Fruit fly (Drosophila melanogaster) whole organism, adult: Measurements from ENCODE around the gene CG31087.

ENCODE experiments used
- CG11617 ChIP-seq: fragments of 200-800 bp; sonication (Bioruptor generic); optimal IDR thresholded peaks from 2 replicates; lab custom pipeline; 2017; ENCODE audit warnings: mild to moderate bottlenecking, missing biosample characterization, missing genetic modification reagents, missing genetic modification characterization
- CG12768 ChIP-seq: fragments of 200-800 bp; sonication (Bioruptor generic); optimal IDR thresholded peaks from 2 replicates; lab custom pipeline; 2017; ENCODE audit warnings: missing biosample characterization, missing genetic modification characterization, mild to moderate bottlenecking, moderate library complexity, missing genetic modification reagents
- CG14711 ChIP-seq: fragments of 200-800 bp; sonication (Bioruptor generic); optimal IDR thresholded peaks from 2 replicates; lab custom pipeline; 2018; ENCODE audit warnings: missing biosample characterization, mild to moderate bottlenecking, missing genetic modification characterization, moderate library complexity
- CG1620 ChIP-seq: fragments of 200-800 bp; sonication (Bioruptor generic); optimal IDR thresholded peaks from 2 replicates; lab custom pipeline; 2016; ENCODE audit warnings: missing biosample characterization, missing genetic modification characterization
- CG33017 ChIP-seq: fragments of 200-800 bp; sonication (Bioruptor generic); optimal IDR thresholded peaks from 2 replicates; lab custom pipeline; 2018; ENCODE audit warnings: missing biosample characterization, mild to moderate bottlenecking, missing genetic modification characterization, moderate library complexity
- CG5204 ChIP-seq: fragments of 200-800 bp; sonication (Bioruptor generic); optimal IDR thresholded peaks from 2 replicates; lab custom pipeline; 2016; ENCODE audit warnings: missing biosample characterization, missing genetic modification characterization
- CG7045 ChIP-seq: fragments of 200-800 bp; sonication (Bioruptor generic); optimal IDR thresholded peaks from 2 replicates; lab custom pipeline; 2017; ENCODE audit warnings: missing biosample characterization, mild to moderate bottlenecking, missing genetic modification characterization
- CG7101 ChIP-seq: fragments of 200-800 bp; sonication (Bioruptor generic); optimal IDR thresholded peaks from 2 replicates; lab custom pipeline; 2018; ENCODE audit warnings: missing biosample characterization, mild to moderate bottlenecking, missing genetic modification characterization, moderate library complexity
- Clk ChIP-seq: fragments of 200-800 bp; sonication (Bioruptor generic); optimal IDR thresholded peaks from 2 replicates; lab custom pipeline; 2017; ENCODE audit warnings: missing biosample characterization, missing genetic modification characterization
- Crg-1 ChIP-seq: fragments of 200-800 bp; sonication (Bioruptor generic); optimal IDR thresholded peaks from 2 replicates; lab custom pipeline; 2016; ENCODE audit warnings: missing biosample characterization, missing genetic modification characterization
- Hr96 ChIP-seq: fragments of 200-800 bp; sonication (Bioruptor generic); optimal IDR thresholded peaks from 2 replicates; lab custom pipeline; 2016; ENCODE audit warnings: missing biosample characterization, missing genetic modification characterization
- Mnt ChIP-seq: fragments of 200-800 bp; sonication (Bioruptor generic); optimal IDR thresholded peaks from 2 replicates; lab custom pipeline; 2016; ENCODE audit warnings: missing biosample characterization, mild to moderate bottlenecking, missing genetic modification characterization
- bab1 ChIP-seq: fragments of 200-800 bp; sonication (Bioruptor generic); optimal IDR thresholded peaks from 3 replicates; lab custom pipeline; 2019; ENCODE audit warnings: missing biosample characterization, mild to moderate bottlenecking, missing genetic modification characterization, moderate library complexity
- cic ChIP-seq: fragments of 200-800 bp; sonication (Bioruptor generic); optimal IDR thresholded peaks from 2 replicates; lab custom pipeline; 2017; ENCODE audit warnings: missing biosample characterization, mild to moderate bottlenecking, missing genetic modification characterization, moderate library complexity
- cnc ChIP-seq, 2 experiments: fragments of >200 bp; optimal IDR thresholded peaks; 2 replicates each; lab custom pipeline; 2017
- kay ChIP-seq: fragments of 200-800 bp; sonication (Bioruptor generic); peaks from one replicate; lab custom pipeline; 2016; ENCODE audit warnings: missing biosample characterization, missing genetic modification characterization, borderline replicate concordance
- ovo ChIP-seq: fragments of 200-800 bp; sonication (Bioruptor generic); optimal IDR thresholded peaks from 2 replicates; lab custom pipeline; 2016; ENCODE audit warnings: missing biosample characterization, missing genetic modification characterization
- pad ChIP-seq: fragments of 200-800 bp; sonication (Bioruptor generic); optimal IDR thresholded peaks from 3 replicates; lab custom pipeline; 2017; ENCODE audit warnings: missing biosample characterization, missing genetic modification characterization, mild to moderate bottlenecking, moderate library complexity, missing genetic modification reagents
- tj ChIP-seq: fragments of 200-800 bp; sonication (Bioruptor generic); optimal IDR thresholded peaks from 3 replicates; lab custom pipeline; 2017; ENCODE audit warnings: missing biosample characterization, mild to moderate bottlenecking, missing genetic modification characterization, moderate library complexity
- toe ChIP-seq: fragments of 200-800 bp; sonication (Bioruptor generic); optimal IDR thresholded peaks from 2 replicates; lab custom pipeline; 2016; ENCODE audit warnings: missing biosample characterization, missing genetic modification characterization

CG31087 gene

dm6 chr3R:25273537-25273936, 40.1 kb downstream of the CG31087 start, which contains the start of gene CG11878:
TSS of gene CG11878 (plus strand) at chr3R:25273837.
- TF ChIP-seq Crg-1, result no peak
- no peak for TF ChIP-seq CG11617
- no peak for TF ChIP-seq Hr96 (GFP tag; lab: Kevin White, UChicago)
- no peak for TF ChIP-seq cnc (optimal IDR thresholded peaks at IDR 0.05; lab: Kevin White, UChicago)
- no peak for TF ChIP-seq CG1620 (GFP tag; lab: Kevin White, UChicago)
- no peak for TF ChIP-seq toe
- peak; percentile 0 for TF ChIP-seq cic
- no peak for TF ChIP-seq Clk (GFP tag; lab: Kevin White, UChicago)
- no peak for TF ChIP-seq kay (GFP tag; lab: Kevin White, UChicago)

- TF ChIP-seq Crg-1 (no peak), CG11617 (no peak), tj (GFP tag; lab: Kevin White, UChicago) (no peak), cnc (optimal IDR thresholded peaks at IDR 0.05; lab: Kevin White, UChicago) (no peak)
Measured at dm6 chr3R:25269909-25270308, 43.7 kb downstream of the CG31087 start, which contains the start of the genes CG11889 and CG11891. TSS of gene CG11889 (plus strand) at chr3R:25270209. TSS of gene CG11891 (plus strand) at chr3R:25270209.

DNA sequence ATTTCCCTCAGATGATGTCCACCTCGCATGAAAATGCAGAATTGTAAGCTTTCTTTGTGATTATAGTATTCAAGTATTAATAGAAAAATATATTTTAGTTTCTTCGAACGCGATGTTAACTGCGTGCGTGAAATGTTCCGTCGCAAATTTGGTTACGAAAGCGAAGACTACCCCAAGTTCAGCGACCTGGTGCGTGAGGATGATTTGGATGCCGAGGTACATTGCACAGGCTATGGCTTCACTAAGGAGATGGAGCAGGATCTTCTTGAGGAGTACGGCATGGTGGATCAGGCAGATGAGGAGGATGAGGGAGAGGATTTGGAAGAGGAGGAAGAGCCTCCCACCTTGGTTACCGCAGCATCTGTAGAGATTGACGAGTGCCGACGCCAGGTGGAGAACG, 46.9 kb downstream of the CG31087 start:
- no peak for TF ChIP-seq CG12768 (GFP tag; lab: Kevin White, UChicago)
- no peak for TF ChIP-seq Mnt (GFP tag; lab: Kevin White, UChicago)
- TF ChIP-seq tj (GFP tag; lab: Kevin White, UChicago), result no peak
- no peak for TF ChIP-seq toe

- TF ChIP-seq Hr96 (GFP tag; lab: Kevin White, UChicago), result no peak
- peak; percentile 4 for TF ChIP-seq Crg-1
- peak; percentile 18 for TF ChIP-seq CG11617
- TF ChIP-seq Mnt (GFP tag; lab: Kevin White, UChicago), result peak; percentile 100
- no peak for TF ChIP-seq CG5204 (GFP tag; lab: Kevin White, UChicago)
- peak; percentile 39 for TF ChIP-seq CG7101 (tag; lab: Kevin White, UChicago)
- no peak for TF ChIP-seq CG12768 (GFP tag; lab: Kevin White, UChicago)
- TF ChIP-seq kay (GFP tag; lab: Kevin White, UChicago), result no peak
- no peak for TF ChIP-seq CG33017
- TF ChIP-seq CG14711, result peak; percentile 4
- TF ChIP-seq cnc (optimal IDR thresholded peaks at IDR 0.05; lab: Kevin White, UChicago), result no peak
- TF ChIP-seq ovo (GFP tag; lab: Kevin White, UChicago), result no peak
- no peak for TF ChIP-seq CG1620 (GFP tag; lab: Kevin White, UChicago)
- TF ChIP-seq Clk (GFP tag; lab: Kevin White, UChicago), result peak; percentile 3
- TF ChIP-seq bab1 (GFP tag; lab: Kevin White, UChicago), result peak; percentile 73
- no peak for TF ChIP-seq CG7045 (GFP tag; lab: Kevin White, UChicago)
- peak; percentile 30 for TF ChIP-seq cic
- TF ChIP-seq toe, result no peak
- peak; percentile 21 for TF ChIP-seq tj (GFP tag; lab: Kevin White, UChicago)
- peak; percentile 26 for TF ChIP-seq pad (GFP tag; lab: Kevin White, UChicago)
Measured at dm6 chr3R:25265589-25266201, 47.9 kb downstream of the CG31087 start, which contains the start of the genes GlnRS and RIOK2. TSS of gene GlnRS (minus strand) at chr3R:25265721. TSS of gene RIOK2 (plus strand) at chr3R:25265844.

DNA sequence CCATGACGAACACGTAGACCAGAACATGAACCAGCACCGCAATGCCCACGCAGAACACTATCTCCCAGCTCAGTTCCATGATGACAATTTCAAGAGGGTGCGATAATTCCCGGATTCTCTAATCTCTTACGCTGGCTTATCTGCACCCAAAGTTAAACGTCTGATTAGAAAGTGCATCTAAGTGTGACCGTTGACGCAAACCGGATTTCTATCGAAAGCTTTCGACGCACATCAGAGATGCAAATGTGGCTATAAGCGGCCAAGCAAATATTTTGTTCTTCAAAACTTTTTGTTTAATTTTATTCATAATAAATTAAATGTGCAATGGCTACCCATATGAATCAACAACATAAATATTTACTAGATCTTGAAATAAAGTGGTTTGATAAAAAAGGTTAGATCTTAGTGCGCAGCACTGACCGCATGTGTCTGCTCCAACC, 51.3 kb downstream of the CG31087 start, which contains the start of the genes Kdsr and CG11858:
TSS of gene Kdsr (minus strand) at position 177 of the 440 bp plus-strand sequence.
TSS of gene CG11858 (plus strand) at position 420 of the 440 bp plus-strand sequence.
- TF ChIP-seq CG1620 (GFP tag; lab: Kevin White, UChicago) (peak; percentile 58), CG12768 (GFP tag; lab: Kevin White, UChicago) (peak; percentile 66), toe (no peak), CG33017 (peak; percentile 48), kay (GFP tag; lab: Kevin White, UChicago) (no peak), CG14711 (peak; percentile 74), ovo (GFP tag; lab: Kevin White, UChicago) (peak; percentile 24), pad (GFP tag; lab: Kevin White, UChicago) (peak; percentile 44), tj (GFP tag; lab: Kevin White, UChicago) (peak; percentile 39), Clk (GFP tag; lab: Kevin White, UChicago) (peak; percentile 40), CG5204 (GFP tag; lab: Kevin White, UChicago) (no peak), CG7101 (tag; lab: Kevin White, UChicago) (peak; percentile 81), Mnt (GFP tag; lab: Kevin White, UChicago) (peak; percentile 83), Hr96 (GFP tag; lab: Kevin White, UChicago) (no peak), cic (peak; percentile 75), bab1 (GFP tag; lab: Kevin White, UChicago) (peak; percentile 84), Crg-1 (peak; percentile 27), CG7045 (GFP tag; lab: Kevin White, UChicago) (peak; percentile 42), cnc (optimal IDR thresholded peaks at IDR 0.05; lab: Kevin White, UChicago) (no peak), CG11617 (peak; percentile 64)
